Fruit fly (Drosophila melanogaster) whole organism, prepupa: Measurements from ENCODE around the gene Liprin-beta.

Experiments
- CG10631 ChIP-seq: fragments of 200-800 bp; sonication (Bioruptor generic); optimal IDR thresholded peaks from 2 replicates; lab custom pipeline; 2016; ENCODE audit warnings: missing biosample characterization, missing genetic modification characterization
- CG10669 ChIP-seq: fragments of 200-800 bp; sonication (Bioruptor generic); optimal IDR thresholded peaks from 3 replicates; lab custom pipeline; 2018; ENCODE audit warnings: missing biosample characterization, mild to moderate bottlenecking, missing genetic modification characterization, moderate library complexity
- CG11762 ChIP-seq: fragments of 200-800 bp; sonication (Bioruptor generic); optimal IDR thresholded peaks from 3 replicates; lab custom pipeline; 2016; ENCODE audit warnings: missing biosample characterization, missing genetic modification characterization; ENCODE audit not compliant: insufficient read depth
- CG16779 ChIP-seq: fragments of 200-800 bp; sonication (Bioruptor generic); optimal IDR thresholded peaks from 3 replicates; lab custom pipeline; 2017; ENCODE audit warnings: missing biosample characterization, mild to moderate bottlenecking, missing genetic modification characterization
- CG31627 ChIP-seq: fragments of 200-800 bp; sonication (Bioruptor generic); optimal IDR thresholded peaks from 3 replicates; lab custom pipeline; 2016; ENCODE audit warnings: missing biosample characterization, missing genetic modification characterization
- CG32006 ChIP-seq: fragments of 200-800 bp; sonication (Bioruptor generic); optimal IDR thresholded peaks from 3 replicates; lab custom pipeline; 2017; ENCODE audit warnings: missing biosample characterization, mild to moderate bottlenecking, missing genetic modification characterization
- CG34406 ChIP-seq: fragments of 200-800 bp; sonication (Bioruptor generic); optimal IDR thresholded peaks from 3 replicates; lab custom pipeline; 2016; ENCODE audit warnings: missing biosample characterization, missing genetic modification characterization
- CG3919 ChIP-seq: fragments of 200-800 bp; sonication (Bioruptor generic); optimal IDR thresholded peaks from 3 replicates; lab custom pipeline; 2016; ENCODE audit warnings: missing biosample characterization, missing genetic modification characterization
- CG4318 ChIP-seq: fragments of 200-800 bp; sonication (Bioruptor generic); optimal IDR thresholded peaks from 3 replicates; lab custom pipeline; 2017; ENCODE audit warnings: missing biosample characterization, mild to moderate bottlenecking, missing genetic modification characterization
- CG6163 ChIP-seq: fragments of 200-800 bp; sonication (Bioruptor generic); IDR thresholded peaks from 3 replicates; pipeline ENCODE4 v1.3.6; 2022; ENCODE audit warnings: missing biosample characterization, missing genetic modification characterization
- CG6276 ChIP-seq: fragments of 200-800 bp; sonication (Bioruptor generic); optimal IDR thresholded peaks from 2 replicates; lab custom pipeline; 2017; ENCODE audit warnings: missing biosample characterization, mild to moderate bottlenecking, missing genetic modification characterization
- CG6792 ChIP-seq: fragments of 200-800 bp; sonication (Bioruptor generic); optimal IDR thresholded peaks from 3 replicates; lab custom pipeline; 2016; ENCODE audit warnings: missing biosample characterization, missing genetic modification characterization
- CG6808 ChIP-seq: fragments of 200-800 bp; sonication (Bioruptor generic); optimal IDR thresholded peaks from 3 replicates; lab custom pipeline; 2017; ENCODE audit warnings: missing biosample characterization, missing genetic modification characterization, mild to moderate bottlenecking, moderate library complexity, missing genetic modification reagents
- CG6854 ChIP-seq: fragments of 200-800 bp; sonication (Bioruptor generic); optimal IDR thresholded peaks from 2 replicates; lab custom pipeline; 2017; ENCODE audit warnings: missing biosample characterization, mild to moderate bottlenecking, missing genetic modification characterization
- CG8119 ChIP-seq: fragments of 200-800 bp; sonication (Bioruptor generic); IDR thresholded peaks from 3 replicates; pipeline ENCODE4 v1.3.6; 2022; ENCODE audit warnings: missing biosample characterization, missing genetic modification characterization
- CG8319 ChIP-seq: fragments of 200-800 bp; sonication (Bioruptor generic); optimal IDR thresholded peaks from 3 replicates; lab custom pipeline; 2016; ENCODE audit warnings: missing biosample characterization, missing genetic modification characterization
- CG8632 ChIP-seq: fragments of 200-800 bp; sonication (Bioruptor generic); optimal IDR thresholded peaks from 3 replicates; lab custom pipeline; 2016; ENCODE audit warnings: missing biosample characterization, missing genetic modification characterization
- Eip78C ChIP-seq: fragments of 200-800 bp; sonication (Bioruptor generic); peaks from one replicate; lab custom pipeline; 2016; ENCODE audit warnings: missing biosample characterization, missing genetic modification characterization
- Eip93F ChIP-seq: fragments of 200-800 bp; sonication (Bioruptor generic); optimal IDR thresholded peaks from 2 replicates; lab custom pipeline; 2016; ENCODE audit warnings: missing biosample characterization, mild to moderate bottlenecking, missing genetic modification characterization
- Gug ChIP-seq: fragments of 200-800 bp; sonication (Bioruptor generic); IDR thresholded peaks from 2 replicates; pipeline ENCODE4 v1.3.6; 2022; ENCODE audit warnings: missing biosample characterization, missing genetic modification characterization
- Hr38 ChIP-seq: sonication (Bioruptor generic); optimal IDR thresholded peaks from 2 replicates; lab custom pipeline; 2016; ENCODE audit warnings: missing biosample characterization, missing genetic modification characterization
- Hr4 ChIP-seq: fragments of 200-800 bp; sonication (Bioruptor generic); optimal IDR thresholded peaks from 3 replicates; lab custom pipeline; 2016; ENCODE audit warnings: missing biosample characterization, missing genetic modification characterization
- Lpt ChIP-seq: fragments of 200-800 bp; sonication (Bioruptor generic); optimal IDR thresholded peaks from 3 replicates; lab custom pipeline; 2016; ENCODE audit warnings: missing biosample characterization, missing genetic modification characterization
- Met ChIP-seq: fragments of 200-800 bp; sonication (Bioruptor generic); optimal IDR thresholded peaks from 3 replicates; lab custom pipeline; 2016; ENCODE audit warnings: missing biosample characterization, missing genetic modification characterization
- Sox102F ChIP-seq: fragments of 200-800 bp; sonication (Bioruptor generic); optimal IDR thresholded peaks from 2 replicates; lab custom pipeline; 2016; ENCODE audit warnings: missing biosample characterization, mild to moderate bottlenecking, missing genetic modification characterization
- Sox14 ChIP-seq: fragments of 200-800 bp; sonication (Bioruptor generic); optimal IDR thresholded peaks from 3 replicates; lab custom pipeline; 2016; ENCODE audit warnings: missing biosample characterization, missing genetic modification characterization
- acj6 ChIP-seq: fragments of 200-800 bp; sonication (Bioruptor generic); optimal IDR thresholded peaks from 3 replicates; lab custom pipeline; 2016; ENCODE audit warnings: missing biosample characterization, missing genetic modification characterization
- dac ChIP-seq: fragments of 200-800 bp; sonication (Bioruptor generic); optimal IDR thresholded peaks from 2 replicates; lab custom pipeline; 2017; ENCODE audit warnings: missing biosample characterization, mild to moderate bottlenecking, missing genetic modification characterization
- dsx ChIP-seq: fragments of 200-800 bp; optimal IDR thresholded peaks from 3 replicates; lab custom pipeline; 2019; ENCODE audit warnings: missing biosample characterization, mild to moderate bottlenecking, missing genetic modification characterization, moderate library complexity; ENCODE audit not compliant: poor library complexity, severe bottlenecking
- eg ChIP-seq: fragments of 200-800 bp; sonication (Bioruptor generic); IDR thresholded peaks from 3 replicates; pipeline ENCODE4 v1.3.6; 2022; ENCODE audit warnings: missing biosample characterization, missing genetic modification characterization
- esn ChIP-seq: fragments of 200-800 bp; sonication (Bioruptor generic); optimal IDR thresholded peaks from 2 replicates; lab custom pipeline; 2016; ENCODE audit warnings: missing biosample characterization, mild to moderate bottlenecking, missing genetic modification characterization, moderate library complexity
- net ChIP-seq: fragments of 200-800 bp; sonication (Bioruptor generic); optimal IDR thresholded peaks from 3 replicates; lab custom pipeline; 2016; ENCODE audit warnings: missing biosample characterization, missing genetic modification characterization
- salr ChIP-seq, 2 experiments: fragments of 200-800 bp; sonication (Bioruptor generic); optimal IDR thresholded peaks; 3 replicates each; lab custom pipeline; 2016 to 2018; ENCODE audit warnings: missing biosample characterization in 2 of 2, missing genetic modification characterization in 2 of 2, mild to moderate bottlenecking in 1 of 2
- spab ChIP-seq: fragments of 200-800 bp; sonication (Bioruptor generic); optimal IDR thresholded peaks from 2 replicates; lab custom pipeline; 2017; ENCODE audit warnings: missing biosample characterization, mild to moderate bottlenecking, missing genetic modification characterization, missing genetic modification reagents
- ss ChIP-seq, 2 experiments: fragments of 200-800 bp; sonication (Bioruptor generic); optimal IDR thresholded peaks; 2 replicates in 1 of 2; 3 replicates in 1 of 2; lab custom pipeline; 2017 to 2018; ENCODE audit warnings: mild to moderate bottlenecking in 2 of 2, missing biosample characterization in 2 of 2, missing genetic modification characterization in 2 of 2, moderate library complexity in 1 of 2

The Liprin-beta gene

dm6 chr3L:13486041-13486859, 26.8 kb upstream of the Liprin-beta start, which contains the start of the genes Abp1 and Tgi (continued):
- TF ChIP-seq dac (GFP tag; lab: Kevin White, UChicago): no peak
- no peak for TF ChIP-seq eg (GFP tag; lab: Robert Waterston, UW)
- no peak for TF ChIP-seq CG8319 (GFP tag; lab: Kevin White, UChicago)
- peak; percentile 4 for TF ChIP-seq CG31627 (GFP tag; lab: Kevin White, UChicago)

- TF ChIP-seq Hr4 (GFP tag; lab: Kevin White, UChicago) (no peak), CG10669 (GFP tag; lab: Kevin White, UChicago) (no peak), CG6808 (peak; percentile 15), CG34406 (no peak), CG31627 (GFP tag; lab: Kevin White, UChicago) (no peak), Eip93F (GFP tag; lab: Kevin White, UChicago) (no peak), Met (no peak), CG10631 (no peak), salr (GFP tag; optimal IDR thresholded peaks at IDR 0.05; lab: Kevin White, UChicago) (no peak), CG16779 (peak; percentile 19), CG11762 (GFP tag; lab: Kevin White, UChicago) (no peak), CG6792 (no peak), acj6 (no peak), CG3919 (GFP tag; lab: Kevin White, UChicago) (peak; percentile 17), CG4318 (GFP tag; lab: Kevin White, UChicago) (no peak), CG8119 (GFP tag; lab: Robert Waterston, UW) (peak; percentile 56; the same call in 1 of the 3 replicates), Hr38 (GFP tag; lab: Kevin White, UChicago) (no peak), spab (GFP tag; lab: Kevin White, UChicago) (no peak), Gug (GFP tag; lab: Robert Waterston, UW) (no peak), Lpt (GFP tag; lab: Kevin White, UChicago) (peak; percentile 29), Eip78C (GFP tag; lab: Kevin White, UChicago) (peak; percentile 58), Sox102F (GFP tag; lab: Kevin White, UChicago) (no peak), CG6854 (GFP tag; lab: Kevin White, UChicago) (peak; percentile 74), Sox14 (GFP tag; lab: Kevin White, UChicago) (no peak), esn (GFP tag; lab: Kevin White, UChicago) (no peak), net (GFP tag; lab: Kevin White, UChicago) (peak; percentile 5), ss (GFP tag; optimal IDR thresholded peaks at IDR 0.05; lab: Kevin White, UChicago) (peak; percentile 50 to 53), CG8632 (GFP tag; lab: Kevin White, UChicago) (no peak), eg (GFP tag; lab: Robert Waterston, UW) (0 out of 3 replicates have a peak, but pooled peaks have one; percentile 10), CG8319 (GFP tag; lab: Kevin White, UChicago) (no peak), CG32006 (GFP tag; lab: Kevin White, UChicago) (no peak), dsx (GFP tag; lab: Kevin White, UChicago) (no peak), CG6163 (GFP tag; lab: Robert Waterston, UW) (peak; percentile 30; the same call in 1 of the 3 replicates), CG6276 (GFP tag; lab: Kevin White, UChicago) (peak; percentile 62)
Measured at dm6 chr3L:13486860-13487404, 26.1 kb upstream of the Liprin-beta start.
